Fruit fly (Drosophila melanogaster) whole organism, embryonic: ENCODE data around the gene Exd2.

Experiments used
- C15 ChIP-seq: fragments of 200-800 bp; sonication (Bioruptor generic); IDR thresholded peaks from 3 replicates; pipeline ENCODE4 v1.3.6; 2022; ENCODE audit warnings: missing biosample characterization, missing genetic modification characterization
- CG10267 ChIP-seq: fragments of 200-800 bp; sonication (Bioruptor generic); optimal IDR thresholded peaks from 2 replicates; lab custom pipeline; 2018; ENCODE audit warnings: missing biosample characterization, mild to moderate bottlenecking, missing genetic modification characterization, moderate library complexity
- CG12744 ChIP-seq: fragments of 200-800 bp; sonication (Bioruptor generic); optimal IDR thresholded peaks from 2 replicates; lab custom pipeline; 2016; ENCODE audit warnings: missing biosample characterization, missing genetic modification characterization
- CG13624 ChIP-seq: fragments of 200-800 bp; sonication (Bioruptor generic); optimal IDR thresholded peaks from 2 replicates; lab custom pipeline; 2016; ENCODE audit warnings: missing biosample characterization, missing genetic modification characterization
- CG14710 ChIP-seq: fragments of 200-800 bp; sonication (Bioruptor generic); optimal IDR thresholded peaks from 3 replicates; lab custom pipeline; 2019; ENCODE audit warnings: missing biosample characterization, mild to moderate bottlenecking, missing genetic modification characterization, moderate library complexity
- CG15479 ChIP-seq: fragments of 200-800 bp; sonication (Bioruptor generic); optimal IDR thresholded peaks from 3 replicates; lab custom pipeline; 2019; ENCODE audit warnings: missing biosample characterization, mild to moderate bottlenecking, missing genetic modification characterization, moderate library complexity
- CG17802 ChIP-seq: fragments of 200-800 bp; sonication (Bioruptor generic); optimal IDR thresholded peaks from 2 replicates; lab custom pipeline; 2018; ENCODE audit warnings: missing biosample characterization, mild to moderate bottlenecking, missing genetic modification characterization, moderate library complexity
- CG2875 ChIP-seq: fragments of 200-800 bp; sonication (Bioruptor generic); optimal IDR thresholded peaks from 2 replicates; lab custom pipeline; 2017; ENCODE audit warnings: missing biosample characterization, mild to moderate bottlenecking, missing genetic modification characterization, missing genetic modification reagents
- CG4360 ChIP-seq: fragments of 200-800 bp; sonication (Bioruptor generic); IDR thresholded peaks from 2 replicates; pipeline ENCODE4 v1.3.6; 2022; ENCODE audit warnings: missing biosample characterization, missing genetic modification characterization
- CG4424 ChIP-seq: fragments of 200-800 bp; sonication (Bioruptor generic); optimal IDR thresholded peaks from 3 replicates; lab custom pipeline; 2016; ENCODE audit warnings: missing biosample characterization, missing genetic modification characterization
- CG6765 ChIP-seq: fragments of 200-800 bp; sonication (Bioruptor generic); optimal IDR thresholded peaks from 3 replicates; lab custom pipeline; 2017; ENCODE audit warnings: missing biosample characterization, mild to moderate bottlenecking, missing genetic modification characterization
- CrebB ChIP-seq: fragments of 200-800 bp; sonication (Bioruptor generic); optimal IDR thresholded peaks from 3 replicates; lab custom pipeline; 2018; ENCODE audit warnings: missing biosample characterization, mild to moderate bottlenecking, missing genetic modification characterization
- Gug ChIP-seq: fragments of 200-800 bp; sonication (Bioruptor generic); IDR thresholded peaks from 4 replicates; pipeline ENCODE4 v1.3.6; 2022; ENCODE audit warnings: missing biosample characterization, missing genetic modification characterization
- HmgD ChIP-seq: fragments of 200-800 bp; sonication (Bioruptor generic); optimal IDR thresholded peaks from 3 replicates; lab custom pipeline; 2016; ENCODE audit warnings: missing biosample characterization, missing genetic modification characterization
- Hr3 ChIP-seq: fragments of 200-800 bp; sonication (Bioruptor generic); optimal IDR thresholded peaks from 3 replicates; lab custom pipeline; 2016; ENCODE audit warnings: missing biosample characterization, missing genetic modification characterization
- Hsf ChIP-seq: fragments of 200-800 bp; sonication (Bioruptor generic); optimal IDR thresholded peaks from 3 replicates; lab custom pipeline; 2016; ENCODE audit warnings: missing biosample characterization, missing genetic modification characterization
- MESR4 ChIP-seq: fragments of 200-800 bp; sonication (Bioruptor generic); optimal IDR thresholded peaks from 2 replicates; lab custom pipeline; 2018; ENCODE audit warnings: missing biosample characterization, mild to moderate bottlenecking, missing genetic modification characterization, moderate library complexity
- Meics ChIP-seq: fragments of 200-800 bp; sonication (Bioruptor generic); optimal IDR thresholded peaks from 2 replicates; lab custom pipeline; 2017; ENCODE audit warnings: missing biosample characterization, mild to moderate bottlenecking, missing genetic modification characterization
- NfI ChIP-seq: fragments of 200-800 bp; sonication (Bioruptor generic); optimal IDR thresholded peaks from 3 replicates; lab custom pipeline; 2018; ENCODE audit warnings: missing biosample characterization, mild to moderate bottlenecking, missing genetic modification characterization, moderate library complexity
- Pdp1 ChIP-seq, 2 experiments: fragments of 200-800 bp; sonication (Bioruptor generic); optimal IDR thresholded peaks; 3 replicates each; lab custom pipeline; 2016; ENCODE audit warnings: missing biosample characterization in 2 of 2, missing genetic modification characterization in 2 of 2, mild to moderate bottlenecking in 1 of 2, moderate library complexity in 1 of 2
- Ravus ChIP-seq: fragments of 200-800 bp; sonication (Bioruptor generic); IDR thresholded peaks from 2 replicates; pipeline ENCODE4 v1.3.6; 2022; ENCODE audit warnings: missing biosample characterization, missing genetic modification characterization
- Trl ChIP-seq, 3 experiments: fragments of >200 bp in 2 of 3; fragments of 200-800 bp in 1 of 3; sonication (Bioruptor generic) in 1 of 3; optimal IDR thresholded peaks; 2 replicates in 1 of 3; 3 replicates in 2 of 3; lab custom pipeline; 2016 to 2017; ENCODE audit warnings: missing biosample characterization in 1 of 3, missing genetic modification characterization in 1 of 3
- Xbp1 ChIP-seq: fragments of 200-800 bp; sonication (Bioruptor generic); optimal IDR thresholded peaks from 3 replicates; lab custom pipeline; 2016; ENCODE audit warnings: missing biosample characterization, mild to moderate bottlenecking, missing genetic modification characterization
- Xrp1 ChIP-seq: fragments of 200-800 bp; sonication (Bioruptor generic); IDR thresholded peaks from 2 replicates; pipeline ENCODE4 v1.3.6; 2022; ENCODE audit warnings: missing biosample characterization, missing genetic modification characterization
- btn ChIP-seq: fragments of 200-800 bp; sonication (Bioruptor generic); optimal IDR thresholded peaks from 2 replicates; lab custom pipeline; 2016; ENCODE audit warnings: missing biosample characterization, missing genetic modification characterization
- ci ChIP-seq: fragments of 200-800 bp; sonication (Bioruptor generic); IDR thresholded peaks from 3 replicates; pipeline ENCODE4 v1.3.6; 2022; ENCODE audit warnings: missing biosample characterization, missing genetic modification characterization
- emc ChIP-seq: fragments of 200-800 bp; sonication (Bioruptor generic); optimal IDR thresholded peaks from 2 replicates; lab custom pipeline; 2016; ENCODE audit warnings: missing biosample characterization, missing genetic modification characterization
- her ChIP-seq: fragments of 200-800 bp; sonication (Bioruptor generic); optimal IDR thresholded peaks from 2 replicates; lab custom pipeline; 2016; ENCODE audit warnings: missing biosample characterization, missing genetic modification characterization
- ken ChIP-seq: fragments of 200-800 bp; sonication (Bioruptor generic); IDR thresholded peaks from 3 replicates; pipeline ENCODE4 v1.3.6; 2022; ENCODE audit warnings: missing biosample characterization, missing genetic modification characterization
- lov ChIP-seq, 2 experiments: fragments of 200-800 bp in 1 of 2; fragments of >200 bp in 1 of 2; sonication (Bioruptor generic) in 1 of 2; IDR thresholded peaks in 1 of 2; optimal IDR thresholded peaks in 1 of 2; 2 replicates in 1 of 2; 3 replicates in 1 of 2; pipeline versions ENCODE4 v1.3.6 to Lab custom; 2017 to 2022; ENCODE audit warnings: missing biosample characterization in 1 of 2, missing genetic modification characterization in 1 of 2
- maf-S ChIP-seq: fragments of 200-800 bp; sonication (Bioruptor generic); optimal IDR thresholded peaks from 2 replicates; lab custom pipeline; 2016; ENCODE audit warnings: missing biosample characterization, missing genetic modification characterization
- phol ChIP-seq: fragments of 200-800 bp; sonication (Bioruptor generic); optimal IDR thresholded peaks from 3 replicates; lab custom pipeline; 2018; ENCODE audit warnings: missing biosample characterization, mild to moderate bottlenecking, missing genetic modification characterization, moderate library complexity
- repo ChIP-seq: fragments of 200-800 bp; sonication (Bioruptor generic); optimal IDR thresholded peaks from 2 replicates; lab custom pipeline; 2016; ENCODE audit warnings: missing biosample characterization, missing genetic modification characterization
- sens-2 ChIP-seq: fragments of 200-800 bp; sonication (Bioruptor generic); IDR thresholded peaks from 2 replicates; pipeline ENCODE4 v1.3.6; 2022; ENCODE audit warnings: missing biosample characterization, missing genetic modification characterization
- trem ChIP-seq: fragments of 200-800 bp; optimal IDR thresholded peaks from 3 replicates; lab custom pipeline; 2019; ENCODE audit warnings: missing biosample characterization, mild to moderate bottlenecking, missing genetic modification characterization, moderate library complexity
- twi ChIP-seq: fragments of 200-800 bp; optimal IDR thresholded peaks from 2 replicates; lab custom pipeline; 2019; ENCODE audit warnings: missing biosample characterization, mild to moderate bottlenecking, missing genetic modification characterization, moderate library complexity

The Exd2 gene

DNA sequence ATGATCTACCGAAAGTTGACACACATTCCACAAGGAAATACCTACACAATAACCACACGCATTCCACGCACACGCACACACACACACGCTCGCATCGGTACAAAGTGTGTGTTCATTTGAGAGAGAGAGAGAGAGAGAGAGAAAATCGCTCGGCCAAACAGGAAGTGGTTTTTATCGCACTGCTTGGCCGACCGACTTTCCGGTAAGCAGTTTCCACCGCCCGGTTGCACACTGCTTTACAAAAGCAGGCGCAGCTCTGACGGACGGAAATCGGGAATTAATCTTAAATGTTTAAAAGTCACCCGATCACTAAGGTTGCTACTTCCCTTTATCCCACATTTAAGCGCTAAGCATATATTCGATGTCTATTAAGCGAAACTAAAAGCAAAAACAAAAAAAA, 42.7 kb downstream of the Exd2 start (continued):
- TF ChIP-seq Hr3 (GFP tag; lab: Kevin White, UChicago) (peak; percentile 25), sens-2 (GFP tag; lab: Robert Waterston, UW) (peak; percentile 83), Hsf (GFP tag; lab: Kevin White, UChicago) (peak; percentile 63), emc (GFP tag; lab: Kevin White, UChicago) (no peak), NfI (peak; percentile 81), Xrp1 (GFP tag; lab: Robert Waterston, UW) (peak; percentile 53; the same call in 1 of the 2 replicates), CG14710 (peak; percentile 65), CG12744 (GFP tag; lab: Kevin White, UChicago) (peak; percentile 73), HmgD (GFP tag; lab: Kevin White, UChicago) (peak; percentile 59), btn (GFP tag; lab: Kevin White, UChicago) (peak; percentile 64), Gug (peak; percentile 57; the same call in 2 of the 4 replicates), trem (peak; percentile 53), C15 (GFP tag; lab: Robert Waterston, UW) (0 out of 3 replicates have a peak, but pooled peaks have one; percentile 53), CG4360 (GFP tag; lab: Robert Waterston, UW) (peak; percentile 34; the same call in 1 of the 2 replicates), CG15479 (GFP tag; lab: Kevin White, UChicago) (peak; percentile 44), CG4424 (GFP tag; lab: Kevin White, UChicago) (peak; percentile 77), CG13624 (GFP tag; lab: Kevin White, UChicago) (peak; percentile 46), Pdp1 (GFP tag; optimal IDR thresholded peaks at IDR 0.05; lab: Kevin White, UChicago) (peak in 1 of 2 experiments; percentile 50), CG10267 (peak; percentile 50), ci (GFP tag; lab: Robert Waterston, UW) (peak; percentile 92), CrebB (tag; lab: Kevin White, UChicago) (peak; percentile 40), Trl (optimal IDR thresholded peaks at IDR 0.05; lab: Kevin White, UChicago) (peak in 1 of 2 experiments; percentile 8), Trl (GFP tag; optimal IDR thresholded peaks at IDR 0.05; lab: Kevin White, UChicago) (peak; percentile 69), CG17802 (tag; lab: Kevin White, UChicago) (peak; percentile 75), phol (tag; lab: Kevin White, UChicago) (peak; percentile 82), maf-S (GFP tag; lab: Kevin White, UChicago) (peak; percentile 12), her (GFP tag; lab: Kevin White, UChicago) (no peak), CG6765 (peak; percentile 41), MESR4 (no peak), twi (tag; lab: Kevin White, UChicago) (no peak), CG2875 (GFP tag; lab: Kevin White, UChicago) (peak; percentile 78), Ravus (no peak), Meics (GFP tag; lab: Kevin White, UChicago) (peak; percentile 60), ken (GFP tag; lab: Robert Waterston, UW) (peak; percentile 74; the same call in 1 of the 3 replicates), Xbp1 (GFP tag; lab: Kevin White, UChicago) (peak; percentile 64), lov (optimal IDR thresholded peaks at IDR 0.05; lab: Kevin White, UChicago) (no peak), lov (GFP tag; IDR thresholded peaks at IDR 0.05; lab: Robert Waterston, UW) (peak; percentile 93), repo (GFP tag; lab: Kevin White, UChicago) (no peak)
- TF ChIP-seq, all 482 proteins: peak for 251
